Fruit fly (Drosophila melanogaster) whole organism, embryonic: ENCODE measurements around the gene CG32246.

Experiments
- Adf1 ChIP-seq: fragments of 200-800 bp; sonication (Bioruptor generic); IDR thresholded peaks from 2 replicates; pipeline ENCODE4 v1.3.6; 2022; ENCODE audit warnings: missing biosample characterization, missing genetic modification characterization
- B-H1 ChIP-seq: fragments of 200-800 bp; sonication (Bioruptor generic); IDR thresholded peaks from 3 replicates; pipeline ENCODE4 v1.3.6; 2022; ENCODE audit warnings: missing biosample characterization, missing genetic modification characterization
- B-H2 ChIP-seq: fragments of 200-800 bp; sonication (Bioruptor generic); optimal IDR thresholded peaks from 2 replicates; lab custom pipeline; 2018; ENCODE audit warnings: missing biosample characterization, mild to moderate bottlenecking, missing genetic modification characterization
- CG12219 ChIP-seq: fragments of 200-800 bp; sonication (Bioruptor generic); optimal IDR thresholded peaks from 3 replicates; lab custom pipeline; 2018; ENCODE audit warnings: missing biosample characterization, mild to moderate bottlenecking, missing genetic modification characterization
- CG15601 ChIP-seq: fragments of 200-800 bp; sonication (Bioruptor generic); optimal IDR thresholded peaks from 3 replicates; lab custom pipeline; 2019; ENCODE audit warnings: missing biosample characterization, mild to moderate bottlenecking, missing genetic modification characterization, moderate library complexity
- CG1647 ChIP-seq: fragments of 200-800 bp; sonication (Bioruptor generic); optimal IDR thresholded peaks from 3 replicates; lab custom pipeline; 2016; ENCODE audit warnings: missing biosample characterization, missing genetic modification characterization
- CG16813 ChIP-seq: fragments of 200-800 bp; sonication (Bioruptor generic); IDR thresholded peaks from 3 replicates; pipeline ENCODE4 v1.3.6; 2022; ENCODE audit warnings: missing biosample characterization, missing genetic modification characterization; ENCODE audit not compliant: partially characterized antibody
- CG17328 ChIP-seq: fragments of 200-800 bp; sonication (Bioruptor generic); IDR thresholded peaks from 2 replicates; pipeline ENCODE4 v1.3.6; 2022; ENCODE audit warnings: missing biosample characterization, missing genetic modification characterization
- CG17802 ChIP-seq: fragments of 200-800 bp; sonication (Bioruptor generic); optimal IDR thresholded peaks from 2 replicates; lab custom pipeline; 2018; ENCODE audit warnings: missing biosample characterization, mild to moderate bottlenecking, missing genetic modification characterization, moderate library complexity
- CG1832 ChIP-seq: fragments of 200-800 bp; sonication (Bioruptor generic); optimal IDR thresholded peaks from 2 replicates; lab custom pipeline; 2017; ENCODE audit warnings: missing biosample characterization, mild to moderate bottlenecking, missing genetic modification characterization, inconsistent platforms
- CG18476 ChIP-seq: fragments of 200-800 bp; sonication (Bioruptor generic); optimal IDR thresholded peaks from 2 replicates; lab custom pipeline; 2016; ENCODE audit warnings: missing biosample characterization, mild to moderate bottlenecking, missing genetic modification characterization
- CG2202 ChIP-seq: fragments of 200-800 bp; sonication (Bioruptor generic); optimal IDR thresholded peaks from 2 replicates; lab custom pipeline; 2018; ENCODE audit warnings: missing biosample characterization, mild to moderate bottlenecking, missing genetic modification characterization
- CG30403 ChIP-seq: fragments of 200-800 bp; sonication (Bioruptor generic); optimal IDR thresholded peaks from 3 replicates; lab custom pipeline; 2016; ENCODE audit warnings: missing biosample characterization, missing genetic modification characterization
- CG4404 ChIP-seq: fragments of 200-800 bp; sonication (Bioruptor generic); IDR thresholded peaks from 2 replicates; pipeline ENCODE4 v1.3.6; 2022; ENCODE audit warnings: missing biosample characterization, missing genetic modification characterization
- CG4424 ChIP-seq: fragments of 200-800 bp; sonication (Bioruptor generic); optimal IDR thresholded peaks from 3 replicates; lab custom pipeline; 2016; ENCODE audit warnings: missing biosample characterization, missing genetic modification characterization
- CG6272 ChIP-seq: fragments of 200-800 bp; sonication (Bioruptor generic); IDR thresholded peaks from 2 replicates; pipeline ENCODE4 v1.3.6; 2022; ENCODE audit warnings: missing biosample characterization, missing genetic modification characterization
- CG6765 ChIP-seq: fragments of 200-800 bp; sonication (Bioruptor generic); optimal IDR thresholded peaks from 3 replicates; lab custom pipeline; 2017; ENCODE audit warnings: missing biosample characterization, mild to moderate bottlenecking, missing genetic modification characterization
- CG6791 ChIP-seq: fragments of 200-800 bp; sonication (Bioruptor generic); IDR thresholded peaks from 3 replicates; pipeline ENCODE4 v1.3.6; 2022; ENCODE audit warnings: missing biosample characterization, missing genetic modification characterization; ENCODE audit not compliant: partially characterized antibody
- CG7963 ChIP-seq: fragments of 200-800 bp; sonication (Bioruptor generic); IDR thresholded peaks from 3 replicates; pipeline ENCODE4 v1.3.6; 2022; ENCODE audit warnings: missing biosample characterization, missing genetic modification characterization; ENCODE audit not compliant: partially characterized antibody
- CG8281 ChIP-seq: fragments of 200-800 bp; sonication (Bioruptor generic); optimal IDR thresholded peaks from 2 replicates; lab custom pipeline; 2018; ENCODE audit warnings: missing biosample characterization, mild to moderate bottlenecking, missing genetic modification characterization, moderate library complexity
- D19A ChIP-seq: fragments of 200-800 bp; optimal IDR thresholded peaks from 3 replicates; lab custom pipeline; 2019; ENCODE audit warnings: missing biosample characterization, mild to moderate bottlenecking, missing genetic modification characterization, moderate library complexity
- Ets65A ChIP-seq: fragments of 200-800 bp; sonication (Bioruptor generic); peaks from one replicate; lab custom pipeline; 2016; ENCODE audit warnings: missing biosample characterization, missing genetic modification characterization
- Ets97D ChIP-seq: fragments of 200-800 bp; sonication (Bioruptor generic); optimal IDR thresholded peaks from 3 replicates; lab custom pipeline; 2016; ENCODE audit warnings: missing biosample characterization, missing genetic modification characterization
- Gug ChIP-seq: fragments of 200-800 bp; sonication (Bioruptor generic); IDR thresholded peaks from 4 replicates; pipeline ENCODE4 v1.3.6; 2022; ENCODE audit warnings: missing biosample characterization, missing genetic modification characterization
- Hand ChIP-seq: fragments of 200-800 bp; sonication (Bioruptor generic); optimal IDR thresholded peaks from 2 replicates; lab custom pipeline; 2017; ENCODE audit warnings: mild to moderate bottlenecking, missing biosample characterization, missing genetic modification reagents, missing genetic modification characterization
- HmgD ChIP-seq: fragments of 200-800 bp; sonication (Bioruptor generic); optimal IDR thresholded peaks from 3 replicates; lab custom pipeline; 2016; ENCODE audit warnings: missing biosample characterization, missing genetic modification characterization
- Hmx ChIP-seq: fragments of 200-800 bp; sonication (Bioruptor generic); optimal IDR thresholded peaks from 2 replicates; lab custom pipeline; 2016; ENCODE audit warnings: missing biosample characterization, missing genetic modification characterization
- Lim3 ChIP-seq: fragments of 200-800 bp; sonication (Bioruptor generic); IDR thresholded peaks from 2 replicates; pipeline ENCODE4 v1.3.6; 2022; ENCODE audit warnings: missing biosample characterization, missing genetic modification characterization
- Neu2 ChIP-seq: fragments of 200-800 bp; sonication (Bioruptor generic); optimal IDR thresholded peaks from 3 replicates; lab custom pipeline; 2016; ENCODE audit warnings: missing biosample characterization, missing genetic modification characterization, borderline replicate concordance
- Poxn ChIP-seq: fragments of 200-800 bp; sonication (Bioruptor generic); IDR thresholded peaks from 2 replicates; pipeline ENCODE4 v1.3.6; 2022; ENCODE audit warnings: missing biosample characterization, missing genetic modification characterization
- Ptx1 ChIP-seq: fragments of 200-800 bp; sonication (Bioruptor generic); IDR thresholded peaks from 2 replicates; pipeline ENCODE4 v1.3.6; 2022; ENCODE audit warnings: missing biosample characterization, missing genetic modification characterization
- Rx ChIP-seq: fragments of 200-800 bp; sonication (Bioruptor generic); IDR thresholded peaks from 2 replicates; pipeline ENCODE4 v1.3.6; 2022; ENCODE audit warnings: missing biosample characterization, missing genetic modification characterization
- Side ChIP-seq: fragments of 200-800 bp; sonication (Bioruptor generic); optimal IDR thresholded peaks from 2 replicates; lab custom pipeline; 2016; ENCODE audit warnings: missing biosample characterization, missing genetic modification characterization
- Six4 ChIP-seq: fragments of 200-800 bp; sonication (Bioruptor generic); optimal IDR thresholded peaks from 2 replicates; lab custom pipeline; 2016; ENCODE audit warnings: missing biosample characterization, missing genetic modification characterization
- Sox100B ChIP-seq: fragments of 200-800 bp; sonication (Bioruptor generic); optimal IDR thresholded peaks from 3 replicates; lab custom pipeline; 2018; ENCODE audit warnings: missing biosample characterization, mild to moderate bottlenecking, missing genetic modification characterization
- Xbp1 ChIP-seq: fragments of 200-800 bp; sonication (Bioruptor generic); optimal IDR thresholded peaks from 3 replicates; lab custom pipeline; 2016; ENCODE audit warnings: missing biosample characterization, mild to moderate bottlenecking, missing genetic modification characterization
- Xrp1 ChIP-seq: fragments of 200-800 bp; sonication (Bioruptor generic); IDR thresholded peaks from 2 replicates; pipeline ENCODE4 v1.3.6; 2022; ENCODE audit warnings: missing biosample characterization, missing genetic modification characterization
- br ChIP-seq: fragments of >200 bp; optimal IDR thresholded peaks from 2 replicates; lab custom pipeline; 2017
- chinmo ChIP-seq: fragments of 200-800 bp; sonication (Bioruptor generic); IDR thresholded peaks from 4 replicates; pipeline ENCODE4 v1.3.6; 2022; ENCODE audit warnings: missing biosample characterization, missing genetic modification characterization; ENCODE audit not compliant: partially characterized antibody
- dmrt11E ChIP-seq: fragments of 200-800 bp; sonication (Bioruptor generic); optimal IDR thresholded peaks from 3 replicates; lab custom pipeline; 2018; ENCODE audit warnings: missing biosample characterization, mild to moderate bottlenecking, missing genetic modification characterization, moderate library complexity
- esg ChIP-seq: fragments of 200-800 bp; sonication (Bioruptor generic); conservative IDR thresholded peaks from 2 replicates; pipeline ENCODE4 v1.3.6; 2022; ENCODE audit warnings: missing biosample characterization, missing genetic modification characterization
- exex ChIP-seq: fragments of 200-800 bp; sonication (Bioruptor generic); optimal IDR thresholded peaks from 4 replicates; lab custom pipeline; 2018; ENCODE audit warnings: missing biosample characterization, mild to moderate bottlenecking, missing genetic modification characterization, moderate library complexity
- eyg ChIP-seq: fragments of 200-800 bp; sonication (Bioruptor generic); optimal IDR thresholded peaks from 3 replicates; lab custom pipeline; 2016; ENCODE audit warnings: missing biosample characterization, missing genetic modification characterization
- fu2 ChIP-seq: fragments of 200-800 bp; sonication (Bioruptor generic); optimal IDR thresholded peaks from 2 replicates; lab custom pipeline; 2016; ENCODE audit warnings: missing biosample characterization, missing genetic modification characterization
- lmd ChIP-seq: fragments of 200-800 bp; sonication (Bioruptor generic); IDR thresholded peaks from 2 replicates; pipeline ENCODE4 v1.3.6; 2022; ENCODE audit warnings: missing biosample characterization, missing genetic modification characterization
- mam ChIP-seq: fragments of 200-800 bp; sonication (Bioruptor generic); optimal IDR thresholded peaks from 3 replicates; lab custom pipeline; 2016; ENCODE audit warnings: missing biosample characterization, missing genetic modification characterization
- pum ChIP-seq: fragments of 200-800 bp; sonication (Bioruptor generic); optimal IDR thresholded peaks from 2 replicates; lab custom pipeline; 2016; ENCODE audit warnings: missing biosample characterization, missing genetic modification characterization
- pzg ChIP-seq: fragments of 200-800 bp; sonication (Bioruptor generic); optimal IDR thresholded peaks from 3 replicates; lab custom pipeline; 2018; ENCODE audit warnings: missing biosample characterization, mild to moderate bottlenecking, missing genetic modification characterization, moderate library complexity
- ranshi ChIP-seq: fragments of 200-800 bp; sonication (Bioruptor generic); IDR thresholded peaks from 2 replicates; pipeline ENCODE4 v1.3.6; 2022; ENCODE audit warnings: missing biosample characterization, missing genetic modification characterization
- so ChIP-seq: fragments of 200-800 bp; sonication (Bioruptor generic); IDR thresholded peaks from 3 replicates; pipeline ENCODE4 v1.3.6; 2022; ENCODE audit warnings: missing biosample characterization, missing genetic modification characterization
- tx ChIP-seq: fragments of 200-800 bp; sonication (Bioruptor generic); optimal IDR thresholded peaks from 2 replicates; lab custom pipeline; 2016; ENCODE audit warnings: missing biosample characterization, missing genetic modification characterization
- wdn ChIP-seq: fragments of 200-800 bp; sonication (Bioruptor generic); IDR thresholded peaks from 2 replicates; pipeline ENCODE4 v1.3.6; 2022; ENCODE audit warnings: missing biosample characterization, missing genetic modification characterization
- z ChIP-seq: fragments of 200-800 bp; sonication (Bioruptor generic); IDR thresholded peaks from 3 replicates; pipeline ENCODE4 v1.3.6; 2022; ENCODE audit warnings: missing biosample characterization, missing genetic modification characterization

CG32246 gene

dm6 chr3L:4603439-4603838 is 17.6 kb upstream of the CG32246 start (continued):
- peak; percentile 63 for TF ChIP-seq Ptx1
- no peak for TF ChIP-seq so
- no peak for TF ChIP-seq CG16813 (GFP tag; lab: Robert Waterston, UW)
- TF ChIP-seq CG1647 (GFP tag; lab: Kevin White, UChicago) = no peak
- no peak for TF ChIP-seq CG8281
- peak; percentile 32 for TF ChIP-seq dmrt11E (tag; lab: Kevin White, UChicago)
- no peak for TF ChIP-seq Six4 (GFP tag; lab: Kevin White, UChicago)
- TF ChIP-seq CG30403 (GFP tag; lab: Kevin White, UChicago) = peak; percentile 51
- TF ChIP-seq Neu2 (GFP tag; lab: Kevin White, UChicago) = no peak
- TF ChIP-seq Xbp1 (GFP tag; lab: Kevin White, UChicago) = peak; percentile 16
- TF ChIP-seq CG18476 (GFP tag; lab: Kevin White, UChicago) = no peak
- TF ChIP-seq D19A = peak; percentile 26
- no peak for TF ChIP-seq chinmo (GFP tag; lab: Robert Waterston, UW)
- no peak for TF ChIP-seq Adf1
- TF ChIP-seq mam (GFP tag; lab: Kevin White, UChicago) = no peak
- peak; percentile 23 for TF ChIP-seq CG15601 (tag; lab: Kevin White, UChicago)
- TF ChIP-seq wdn (GFP tag; lab: Robert Waterston, UW) = no peak
- no peak for TF ChIP-seq exex
- no peak for TF ChIP-seq B-H1 (GFP tag; lab: Robert Waterston, UW)
- no peak for TF ChIP-seq HmgD
- no peak for TF ChIP-seq Hand (GFP tag; lab: Kevin White, UChicago)
- no peak for TF ChIP-seq CG12219 (GFP tag; lab: Kevin White, UChicago)
- TF ChIP-seq CG6765 (GFP tag; lab: Kevin White, UChicago) = no peak
- no peak for TF ChIP-seq pzg (GFP tag; lab: Kevin White, UChicago)
- TF ChIP-seq Rx (GFP tag; lab: Robert Waterston, UW) = no peak
- no peak for TF ChIP-seq br (lab: Kevin White, UChicago)
- TF ChIP-seq tx (GFP tag; lab: Kevin White, UChicago) = no peak
- TF ChIP-seq pum (GFP tag; lab: Kevin White, UChicago) = no peak
- peak; percentile 40; the same call in 1 of the 2 replicates for TF ChIP-seq ranshi
- peak; percentile 58 for TF ChIP-seq esg (GFP tag; lab: Robert Waterston, UW)
- TF ChIP-seq fu2 = no peak
- no peak for TF ChIP-seq CG4424 (GFP tag; lab: Kevin White, UChicago)
- TF ChIP-seq Hmx = no peak
- no peak for TF ChIP-seq CG1832
- TF ChIP-seq B-H2 = no peak
- TF ChIP-seq Lim3 (GFP tag; lab: Robert Waterston, UW) = no peak
- no peak for TF ChIP-seq z (GFP tag; lab: Robert Waterston, UW)
- TF ChIP-seq CG2202 = no peak
- peak; percentile 69 for TF ChIP-seq Xrp1 (GFP tag; lab: Robert Waterston, UW)
- TF ChIP-seq Ets97D = no peak
- peak; percentile 11; the same call in 2 of the 4 replicates for TF ChIP-seq Gug (GFP tag; lab: Robert Waterston, UW)
- TF ChIP-seq Ets65A = no peak
- no peak for TF ChIP-seq Side (GFP tag; lab: Kevin White, UChicago)
- TF ChIP-seq CG7963 (GFP tag; lab: Robert Waterston, UW) = no peak
- peak; percentile 64 for TF ChIP-seq CG17328 (GFP tag; lab: Robert Waterston, UW)
- no peak for TF ChIP-seq CG17802
- TF ChIP-seq lmd (GFP tag; lab: Robert Waterston, UW) = peak; percentile 55
- TF ChIP-seq Sox100B (GFP tag; lab: Kevin White, UChicago) = peak; percentile 29
- no peak for TF ChIP-seq Poxn (GFP tag; lab: Robert Waterston, UW)
- no peak for TF ChIP-seq eyg (GFP tag; lab: Kevin White, UChicago)
- TF ChIP-seq CG6791 (GFP tag; lab: Robert Waterston, UW) = no peak
- no peak for TF ChIP-seq CG4404 (GFP tag; lab: Robert Waterston, UW)
- TF ChIP-seq CG6272 (GFP tag; lab: Robert Waterston, UW) = no peak
